Fruit fly (Drosophila melanogaster) whole organism, embryonic: ENCODE results near the gene CG14410.

Source experiments
- Adf1 ChIP-seq: fragments of 200-800 bp; sonication (Bioruptor generic); IDR thresholded peaks from 2 replicates; pipeline ENCODE4 v1.3.6; 2022; ENCODE audit warnings: missing biosample characterization, missing genetic modification characterization
- B-H1 ChIP-seq: fragments of 200-800 bp; sonication (Bioruptor generic); IDR thresholded peaks from 3 replicates; pipeline ENCODE4 v1.3.6; 2022; ENCODE audit warnings: missing biosample characterization, missing genetic modification characterization
- CG11398 ChIP-seq: fragments of 200-800 bp; sonication (Bioruptor generic); optimal IDR thresholded peaks from 2 replicates; lab custom pipeline; 2016; ENCODE audit warnings: missing biosample characterization, missing genetic modification characterization
- CG11723 ChIP-seq: fragments of 200-800 bp; sonication (Bioruptor generic); optimal IDR thresholded peaks from 2 replicates; lab custom pipeline; 2017; ENCODE audit warnings: missing biosample characterization, mild to moderate bottlenecking, missing genetic modification characterization
- CG12942 ChIP-seq: fragments of 200-800 bp; sonication (Bioruptor generic); optimal IDR thresholded peaks from 3 replicates; lab custom pipeline; 2016; ENCODE audit warnings: missing biosample characterization, missing genetic modification characterization
- CG14667 ChIP-seq: fragments of 200-800 bp; sonication (Bioruptor generic); IDR thresholded peaks from 2 replicates; pipeline ENCODE4 v1.3.6; 2022; ENCODE audit warnings: missing biosample characterization, missing genetic modification characterization
- CG1603 ChIP-seq: fragments of 200-800 bp; sonication (Bioruptor generic); optimal IDR thresholded peaks from 2 replicates; lab custom pipeline; 2019; ENCODE audit warnings: missing biosample characterization, mild to moderate bottlenecking, missing genetic modification characterization, moderate library complexity
- CG17186 ChIP-seq: fragments of 200-800 bp; sonication (Bioruptor generic); optimal IDR thresholded peaks from 3 replicates; lab custom pipeline; 2017; ENCODE audit warnings: missing biosample characterization, missing genetic modification reagents, missing genetic modification characterization
- CG17802 ChIP-seq: fragments of 200-800 bp; sonication (Bioruptor generic); optimal IDR thresholded peaks from 2 replicates; lab custom pipeline; 2018; ENCODE audit warnings: missing biosample characterization, mild to moderate bottlenecking, missing genetic modification characterization, moderate library complexity
- CG1792 ChIP-seq: fragments of 200-800 bp; sonication (Bioruptor generic); optimal IDR thresholded peaks from 2 replicates; lab custom pipeline; 2016; ENCODE audit warnings: missing biosample characterization, missing genetic modification characterization
- CG30020 ChIP-seq: fragments of 200-800 bp; optimal IDR thresholded peaks from 2 replicates; lab custom pipeline; 2019; ENCODE audit warnings: missing biosample characterization, mild to moderate bottlenecking, missing genetic modification characterization, moderate library complexity
- CG31441 ChIP-seq: fragments of 200-800 bp; sonication (Bioruptor generic); IDR thresholded peaks from 2 replicates; pipeline ENCODE4 v1.3.6; 2022; ENCODE audit warnings: missing biosample characterization, missing genetic modification characterization
- CG34376 ChIP-seq: fragments of 200-800 bp; sonication (Bioruptor generic); optimal IDR thresholded peaks from 2 replicates; lab custom pipeline; 2018; ENCODE audit warnings: missing biosample characterization, mild to moderate bottlenecking, missing genetic modification characterization
- CG3995 ChIP-seq: fragments of 200-800 bp; sonication (Bioruptor generic); optimal IDR thresholded peaks from 3 replicates; lab custom pipeline; 2016; ENCODE audit warnings: missing biosample characterization, missing genetic modification characterization
- CG4360 ChIP-seq: fragments of 200-800 bp; sonication (Bioruptor generic); IDR thresholded peaks from 2 replicates; pipeline ENCODE4 v1.3.6; 2022; ENCODE audit warnings: missing biosample characterization, missing genetic modification characterization
- CG43689 ChIP-seq: fragments of 200-800 bp; sonication (Bioruptor generic); IDR thresholded peaks from 2 replicates; pipeline ENCODE4 v1.3.6; 2022; ENCODE audit warnings: missing biosample characterization, missing genetic modification characterization
- CG4820 ChIP-seq: fragments of 200-800 bp; sonication (Bioruptor generic); optimal IDR thresholded peaks from 3 replicates; lab custom pipeline; 2016; ENCODE audit warnings: missing biosample characterization, missing genetic modification characterization
- CG6254 ChIP-seq: fragments of 200-800 bp; sonication (Bioruptor generic); optimal IDR thresholded peaks from 3 replicates; lab custom pipeline; 2017; ENCODE audit warnings: mild to moderate bottlenecking, missing biosample characterization, missing genetic modification reagents, missing genetic modification characterization
- CG7963 ChIP-seq: fragments of 200-800 bp; sonication (Bioruptor generic); IDR thresholded peaks from 3 replicates; pipeline ENCODE4 v1.3.6; 2022; ENCODE audit warnings: missing biosample characterization, missing genetic modification characterization; ENCODE audit not compliant: partially characterized antibody
- CG8089 ChIP-seq: fragments of 200-800 bp; sonication (Bioruptor generic); optimal IDR thresholded peaks from 3 replicates; lab custom pipeline; 2016; ENCODE audit warnings: missing biosample characterization, missing genetic modification characterization
- CG8359 ChIP-seq: fragments of 200-800 bp; sonication (Bioruptor generic); optimal IDR thresholded peaks from 2 replicates; lab custom pipeline; 2017; ENCODE audit warnings: missing biosample characterization, mild to moderate bottlenecking, missing genetic modification characterization, borderline replicate concordance
- CG8388 ChIP-seq: fragments of 200-800 bp; sonication (Bioruptor generic); optimal IDR thresholded peaks from 2 replicates; lab custom pipeline; 2019; ENCODE audit warnings: missing biosample characterization, mild to moderate bottlenecking, missing genetic modification characterization, moderate library complexity
- CG8765 ChIP-seq: fragments of 200-800 bp; sonication (Bioruptor generic); IDR thresholded peaks from 2 replicates; pipeline ENCODE4 v1.3.6; 2022; ENCODE audit warnings: missing biosample characterization, missing genetic modification characterization
- CG9215 ChIP-seq: fragments of 200-800 bp; sonication (Bioruptor generic); IDR thresholded peaks from 2 replicates; pipeline ENCODE4 v1.3.6; 2022; ENCODE audit warnings: missing biosample characterization, missing genetic modification characterization
- CG9817 ChIP-seq: fragments of 200-800 bp; sonication (Bioruptor generic); optimal IDR thresholded peaks from 2 replicates; lab custom pipeline; 2018; ENCODE audit warnings: missing biosample characterization, mild to moderate bottlenecking, missing genetic modification characterization, moderate library complexity
- Dfd ChIP-seq, 2 experiments: fragments of >200 bp; optimal IDR thresholded peaks; 2 replicates each; lab custom pipeline; 2017; ENCODE audit warnings: missing biosample characterization in 2 of 2, missing genetic modification characterization in 2 of 2
- HLH4C ChIP-seq: fragments of 200-800 bp; sonication (Bioruptor generic); IDR thresholded peaks from 3 replicates; pipeline ENCODE4 v1.3.6; 2022; ENCODE audit warnings: missing biosample characterization, missing genetic modification characterization; ENCODE audit not compliant: partially characterized antibody
- Hmr ChIP-seq: fragments of 200-800 bp; sonication (Bioruptor generic); optimal IDR thresholded peaks from 3 replicates; lab custom pipeline; 2017; ENCODE audit warnings: mild to moderate bottlenecking, missing biosample characterization, missing genetic modification reagents, missing genetic modification characterization
- Jarid2 ChIP-seq: fragments of 200-800 bp; sonication (Bioruptor generic); optimal IDR thresholded peaks from 3 replicates; lab custom pipeline; 2017; ENCODE audit warnings: mild to moderate bottlenecking, missing biosample characterization, missing genetic modification reagents, missing genetic modification characterization
- Kr ChIP-seq: fragments of 200-800 bp; sonication (Bioruptor generic); optimal IDR thresholded peaks from 2 replicates; lab custom pipeline; 2017; ENCODE audit warnings: missing biosample characterization, mild to moderate bottlenecking, missing genetic modification characterization
- NC2α ChIP-seq: fragments of 200-800 bp; sonication (Bioruptor generic); optimal IDR thresholded peaks from 2 replicates; lab custom pipeline; 2016; ENCODE audit warnings: missing biosample characterization, missing genetic modification characterization
- NFAT ChIP-seq: fragments of 200-800 bp; sonication (Bioruptor generic); IDR thresholded peaks from 2 replicates; pipeline ENCODE4 v1.3.6; 2022; ENCODE audit warnings: missing biosample characterization, missing genetic modification characterization
- Nf-YB ChIP-seq: fragments of 200-800 bp; sonication (Bioruptor generic); optimal IDR thresholded peaks from 3 replicates; lab custom pipeline; 2019; ENCODE audit warnings: missing biosample characterization, mild to moderate bottlenecking, missing genetic modification characterization, moderate library complexity
- Pdp1 ChIP-seq, 2 experiments: fragments of 200-800 bp; sonication (Bioruptor generic); optimal IDR thresholded peaks; 3 replicates each; lab custom pipeline; 2016; ENCODE audit warnings: missing biosample characterization in 2 of 2, missing genetic modification characterization in 2 of 2, mild to moderate bottlenecking in 1 of 2, moderate library complexity in 1 of 2
- Tbp ChIP-seq: fragments of >200 bp; optimal IDR thresholded peaks from 2 replicates; lab custom pipeline; 2018; ENCODE audit warnings: missing biosample characterization, missing genetic modification characterization
- abd-A ChIP-seq: fragments of 200-800 bp; sonication (Bioruptor generic); optimal IDR thresholded peaks from 3 replicates; lab custom pipeline; 2019; ENCODE audit warnings: missing biosample characterization, mild to moderate bottlenecking, missing genetic modification characterization, moderate library complexity
- al ChIP-seq: fragments of 200-800 bp; sonication (Bioruptor generic); IDR thresholded peaks from 2 replicates; pipeline ENCODE4 v1.3.6; 2022; ENCODE audit warnings: missing biosample characterization, missing genetic modification characterization
- bsh ChIP-seq, 2 experiments: fragments of 200-800 bp; sonication (Bioruptor generic); optimal IDR thresholded peaks; 2 replicates each; lab custom pipeline; 2017 to 2018; ENCODE audit warnings: mild to moderate bottlenecking in 2 of 2, missing biosample characterization in 2 of 2, missing genetic modification characterization in 2 of 2, moderate library complexity in 1 of 2
- cas ChIP-seq: fragments of 200-800 bp; sonication (Bioruptor generic); IDR thresholded peaks from 2 replicates; pipeline ENCODE4 v1.3.6; 2022; ENCODE audit warnings: missing biosample characterization, missing genetic modification characterization
- ems ChIP-seq: fragments of 200-800 bp; sonication (Bioruptor generic); optimal IDR thresholded peaks from 3 replicates; lab custom pipeline; 2016; ENCODE audit warnings: missing biosample characterization, missing genetic modification characterization
- grn ChIP-seq: fragments of 200-800 bp; sonication (Bioruptor generic); optimal IDR thresholded peaks from 3 replicates; lab custom pipeline; 2017; ENCODE audit warnings: missing biosample characterization, missing genetic modification characterization
- gt ChIP-seq: fragments of 200-800 bp; sonication (Bioruptor generic); IDR thresholded peaks from 2 replicates; pipeline ENCODE4 v1.3.6; 2022; ENCODE audit warnings: missing biosample characterization, missing genetic modification characterization
- hth ChIP-seq: fragments of >200 bp; optimal IDR thresholded peaks from 2 replicates; lab custom pipeline; 2017; ENCODE audit warnings: inconsistent platforms
- ken ChIP-seq: fragments of 200-800 bp; sonication (Bioruptor generic); IDR thresholded peaks from 3 replicates; pipeline ENCODE4 v1.3.6; 2022; ENCODE audit warnings: missing biosample characterization, missing genetic modification characterization
- p53 ChIP-seq: fragments of 200-800 bp; sonication (Bioruptor generic); optimal IDR thresholded peaks from 2 replicates; lab custom pipeline; 2016; ENCODE audit warnings: missing biosample characterization, missing genetic modification characterization
- row ChIP-seq: fragments of 200-800 bp; sonication (Bioruptor generic); IDR thresholded peaks from 3 replicates; pipeline ENCODE4 v1.3.6; 2022; ENCODE audit warnings: missing biosample characterization, missing genetic modification characterization
- so ChIP-seq: fragments of 200-800 bp; sonication (Bioruptor generic); IDR thresholded peaks from 3 replicates; pipeline ENCODE4 v1.3.6; 2022; ENCODE audit warnings: missing biosample characterization, missing genetic modification characterization
- sqz ChIP-seq: fragments of 200-800 bp; sonication (Bioruptor generic); optimal IDR thresholded peaks from 3 replicates; lab custom pipeline; 2018; ENCODE audit warnings: missing biosample characterization, mild to moderate bottlenecking, missing genetic modification characterization
- trh ChIP-seq: fragments of 200-800 bp; sonication (Bioruptor generic); optimal IDR thresholded peaks from 2 replicates; lab custom pipeline; 2016; ENCODE audit warnings: missing biosample characterization, missing genetic modification characterization
- zen2 ChIP-seq: fragments of 200-800 bp; sonication (Bioruptor generic); IDR thresholded peaks from 3 replicates; pipeline ENCODE4 v1.3.6; 2022; ENCODE audit warnings: missing biosample characterization, missing genetic modification characterization; ENCODE audit not compliant: partially characterized antibody

CG14410 gene

dm6 chrX:14882536-14883118 is 46.1 kb downstream of the CG14410 start, which contains the start of the genes CG45064 and CG45065 (continued):
- TF ChIP-seq CG12942 (GFP tag; lab: Kevin White, UChicago) (peak; percentile 59), CG8388 (GFP tag; lab: Kevin White, UChicago) (peak; percentile 89), CG7963 (GFP tag; lab: Robert Waterston, UW) (no peak), ken (GFP tag; lab: Robert Waterston, UW) (peak; percentile 86), CG8089 (GFP tag; lab: Kevin White, UChicago) (peak; percentile 81), abd-A (tag; lab: Kevin White, UChicago) (peak; percentile 10), NC2α (GFP tag; lab: Kevin White, UChicago) (peak; percentile 41), gt (GFP tag; lab: Robert Waterston, UW) (0 out of 2 replicates have a peak, but pooled peaks have one; percentile 44), CG4360 (peak; percentile 48; the same call in 1 of the 2 replicates), trh (GFP tag; lab: Kevin White, UChicago) (peak; percentile 16), CG31441 (GFP tag; lab: Robert Waterston, UW) (peak; percentile 95), CG14667 (GFP tag; lab: Robert Waterston, UW) (peak; percentile 46; the same call in 1 of the 2 replicates), zen2 (no peak), CG34376 (GFP tag; lab: Kevin White, UChicago) (no peak), CG3995 (peak; percentile 27), Hmr (peak; percentile 65), Nf-YB (GFP tag; lab: Kevin White, UChicago) (peak; percentile 67), bsh (GFP tag; optimal IDR thresholded peaks at IDR 0.05; lab: Kevin White, UChicago) (peak in 1 of 2 experiments; percentile 94), al (GFP tag; lab: Robert Waterston, UW) (peak; percentile 50), Kr (GFP tag; lab: Kevin White, UChicago) (no peak), NFAT (GFP tag; lab: Robert Waterston, UW) (0 out of 2 replicates have a peak, but pooled peaks have one; percentile 22), grn (GFP tag; lab: Kevin White, UChicago) (peak; percentile 2), CG11398 (peak; percentile 75), CG17186 (GFP tag; lab: Kevin White, UChicago) (peak; percentile 20), CG9215 (GFP tag; lab: Robert Waterston, UW) (no peak), CG8765 (GFP tag; lab: Robert Waterston, UW) (no peak), CG1792 (peak; percentile 77), p53 (peak; percentile 59), B-H1 (GFP tag; lab: Robert Waterston, UW) (peak; percentile 78), CG1603 (tag; lab: Kevin White, UChicago) (peak; percentile 94), CG30020 (tag; lab: Kevin White, UChicago) (peak; percentile 33), CG6254 (peak; percentile 80), hth (lab: Kevin White, UChicago) (no peak), ems (GFP tag; lab: Kevin White, UChicago) (peak; percentile 70), sqz (GFP tag; lab: Kevin White, UChicago) (peak; percentile 71), CG17802 (peak; percentile 58), Jarid2 (GFP tag; lab: Kevin White, UChicago) (peak; percentile 46), CG11723 (peak; percentile 78), HLH4C (GFP tag; lab: Robert Waterston, UW) (no peak), Adf1 (no peak), CG9817 (tag; lab: Kevin White, UChicago) (peak; percentile 67), CG43689 (GFP tag; lab: Robert Waterston, UW) (no peak), row (GFP tag; lab: Robert Waterston, UW) (peak; percentile 81), Pdp1 (GFP tag; optimal IDR thresholded peaks at IDR 0.05; lab: Kevin White, UChicago) (peak; percentile 72 to 73), CG4820 (GFP tag; lab: Kevin White, UChicago) (peak; percentile 80), Tbp (GFP tag; lab: Kevin White, UChicago) (no peak), so (GFP tag; lab: Robert Waterston, UW) (peak; percentile 81; the same call in 2 of the 3 replicates), cas (GFP tag; lab: Robert Waterston, UW) (no peak), CG8359 (GFP tag; lab: Kevin White, UChicago) (peak; percentile 45), Dfd (GFP tag; optimal IDR thresholded peaks at IDR 0.05; lab: Kevin White, UChicago) (no peak)
